Fruit fly (Drosophila melanogaster) whole organism, prepupa: ENCODE data around the gene Rip11.

Experiments used
- CG10631 ChIP-seq: fragments of 200-800 bp; sonication (Bioruptor generic); optimal IDR thresholded peaks from 2 replicates; lab custom pipeline; 2016; ENCODE audit warnings: missing biosample characterization, missing genetic modification characterization
- CG11902 ChIP-seq: fragments of 200-800 bp; sonication (Bioruptor generic); optimal IDR thresholded peaks from 3 replicates; lab custom pipeline; 2016; ENCODE audit warnings: missing biosample characterization, missing genetic modification characterization
- CG32006 ChIP-seq: fragments of 200-800 bp; sonication (Bioruptor generic); optimal IDR thresholded peaks from 3 replicates; lab custom pipeline; 2017; ENCODE audit warnings: missing biosample characterization, mild to moderate bottlenecking, missing genetic modification characterization
- CG8319 ChIP-seq: fragments of 200-800 bp; sonication (Bioruptor generic); optimal IDR thresholded peaks from 3 replicates; lab custom pipeline; 2016; ENCODE audit warnings: missing biosample characterization, missing genetic modification characterization
- Ets21C ChIP-seq: fragments of 200-800 bp; sonication (Bioruptor generic); optimal IDR thresholded peaks from 3 replicates; lab custom pipeline; 2016; ENCODE audit warnings: missing biosample characterization, missing genetic modification characterization
- Hr38 ChIP-seq: sonication (Bioruptor generic); optimal IDR thresholded peaks from 2 replicates; lab custom pipeline; 2016; ENCODE audit warnings: missing biosample characterization, missing genetic modification characterization
- Hr39 ChIP-seq: fragments of 200-800 bp; sonication (Bioruptor generic); optimal IDR thresholded peaks from 2 replicates; lab custom pipeline; 2016; ENCODE audit warnings: missing biosample characterization, missing genetic modification characterization
- cyc ChIP-seq: fragments of 200-800 bp; sonication (Bioruptor generic); optimal IDR thresholded peaks from 3 replicates; lab custom pipeline; 2016; ENCODE audit warnings: missing biosample characterization, missing genetic modification characterization
- dsx ChIP-seq: fragments of 200-800 bp; optimal IDR thresholded peaks from 3 replicates; lab custom pipeline; 2019; ENCODE audit warnings: missing biosample characterization, mild to moderate bottlenecking, missing genetic modification characterization, moderate library complexity; ENCODE audit not compliant: poor library complexity, severe bottlenecking

DNA sequence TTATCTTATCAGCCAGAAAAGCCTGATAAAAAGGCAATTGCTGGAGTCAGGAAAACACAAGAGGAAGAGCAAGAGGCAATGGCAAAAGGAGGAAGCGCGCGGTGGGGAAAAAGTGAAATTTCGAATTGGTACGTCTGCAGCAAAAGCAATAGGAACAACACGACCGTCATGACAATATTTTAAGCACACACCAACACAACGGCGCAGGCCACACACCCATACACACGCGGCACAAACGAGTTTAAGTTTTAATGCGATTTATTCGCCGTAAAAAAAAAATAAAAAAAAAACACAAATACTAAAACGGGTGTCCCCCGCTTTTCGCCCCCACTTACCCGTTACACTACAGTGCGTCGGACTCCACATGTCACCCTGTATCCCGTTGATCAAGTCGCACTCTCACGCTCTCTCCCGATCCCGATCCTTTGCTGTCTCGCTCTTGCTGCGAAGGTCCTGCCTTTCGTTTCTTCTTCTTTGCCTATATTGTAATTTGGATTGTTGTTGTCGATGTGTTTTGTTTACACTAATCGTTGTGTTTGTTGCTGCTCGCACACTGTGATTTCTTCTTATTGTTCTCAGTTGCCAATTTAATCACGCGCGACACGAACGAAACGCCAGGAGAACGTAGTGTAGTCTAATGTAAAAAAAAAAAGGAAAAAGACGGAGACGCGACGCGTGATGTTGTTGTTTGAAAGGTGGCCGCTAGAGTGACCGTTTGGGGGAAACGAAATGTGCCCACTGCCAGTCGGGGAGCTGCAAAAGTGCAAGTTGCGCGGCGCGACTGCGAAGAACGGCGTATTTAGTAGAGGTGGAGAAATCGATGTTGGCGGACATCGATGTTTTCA is at the start of gene Rip11:
- TF ChIP-seq CG8319 (GFP tag; lab: Kevin White, UChicago) (no peak), CG10631 (GFP tag; lab: Kevin White, UChicago) (no peak), Hr38 (GFP tag; lab: Kevin White, UChicago) (peak; percentile 13), dsx (GFP tag; lab: Kevin White, UChicago) (peak; percentile 63), CG11902 (no peak), cyc (peak; percentile 59), Hr39 (GFP tag; lab: Kevin White, UChicago) (peak; percentile 63), CG32006 (GFP tag; lab: Kevin White, UChicago) (peak; percentile 66), Ets21C (GFP tag; lab: Kevin White, UChicago) (peak; percentile 42)
